Fruit fly (Drosophila melanogaster) whole organism, embryonic: Measurements from ENCODE around the gene MED19.

ENCODE experiments used
- CG10274 ChIP-seq: fragments of 200-800 bp; sonication (Bioruptor generic); optimal IDR thresholded peaks from 3 replicates; lab custom pipeline; 2017; ENCODE audit warnings: missing biosample characterization, mild to moderate bottlenecking, missing genetic modification characterization
- CG11085 ChIP-seq: fragments of 200-800 bp; sonication (Bioruptor generic); IDR thresholded peaks from 2 replicates; pipeline ENCODE4 v1.3.6; 2022; ENCODE audit warnings: missing biosample characterization, missing genetic modification characterization
- CG11247 ChIP-seq: fragments of 200-800 bp; sonication (Bioruptor generic); IDR thresholded peaks from 2 replicates; pipeline ENCODE4 v1.3.6; 2022; ENCODE audit warnings: missing biosample characterization, missing genetic modification characterization
- CG11696 ChIP-seq: fragments of 200-800 bp; sonication (Bioruptor generic); IDR thresholded peaks from 2 replicates; pipeline ENCODE4 v1.3.6; 2022; ENCODE audit warnings: missing biosample characterization, missing genetic modification characterization
- CG14860 ChIP-seq: fragments of 200-800 bp; sonication (Bioruptor generic); IDR thresholded peaks from 3 replicates; pipeline ENCODE4 v1.3.6; 2022; ENCODE audit warnings: missing biosample characterization, missing genetic modification characterization; ENCODE audit not compliant: partially characterized antibody
- CG2129 ChIP-seq: fragments of 200-800 bp; sonication (Bioruptor generic); IDR thresholded peaks from 2 replicates; pipeline ENCODE4 v1.3.6; 2022; ENCODE audit warnings: missing biosample characterization, missing genetic modification characterization; ENCODE audit not compliant: partially characterized antibody
- CG31224 ChIP-seq: fragments of 200-800 bp; sonication (Bioruptor generic); IDR thresholded peaks from 2 replicates; pipeline ENCODE4 v1.3.6; 2022; ENCODE audit warnings: missing biosample characterization, missing genetic modification characterization
- CG32532 ChIP-seq: fragments of 200-800 bp; sonication (Bioruptor generic); IDR thresholded peaks from 2 replicates; pipeline ENCODE4 v1.3.6; 2022; ENCODE audit warnings: missing biosample characterization, missing genetic modification characterization
- CG34224 ChIP-seq: fragments of 200-800 bp; sonication (Bioruptor generic); IDR thresholded peaks from 3 replicates; pipeline ENCODE4 v1.3.6; 2022; ENCODE audit warnings: missing biosample characterization, missing genetic modification characterization; ENCODE audit not compliant: partially characterized antibody
- CG3847 ChIP-seq: fragments of 200-800 bp; sonication (Bioruptor generic); IDR thresholded peaks from 2 replicates; pipeline ENCODE4 v1.3.6; 2022; ENCODE audit warnings: missing biosample characterization, missing genetic modification characterization
- CG6791 ChIP-seq: fragments of 200-800 bp; sonication (Bioruptor generic); IDR thresholded peaks from 3 replicates; pipeline ENCODE4 v1.3.6; 2022; ENCODE audit warnings: missing biosample characterization, missing genetic modification characterization; ENCODE audit not compliant: partially characterized antibody
- CG9437 ChIP-seq: fragments of 200-800 bp; sonication (Bioruptor generic); optimal IDR thresholded peaks from 2 replicates; lab custom pipeline; 2018; ENCODE audit warnings: missing biosample characterization, mild to moderate bottlenecking, missing genetic modification characterization
- CG9932 ChIP-seq: fragments of 200-800 bp; sonication (Bioruptor generic); IDR thresholded peaks from 2 replicates; pipeline ENCODE4 v1.3.6; 2022; ENCODE audit warnings: missing biosample characterization, missing genetic modification characterization
- Deaf1 ChIP-seq: fragments of 200-800 bp; optimal IDR thresholded peaks from 3 replicates; lab custom pipeline; 2019; ENCODE audit warnings: missing biosample characterization, mild to moderate bottlenecking, missing genetic modification characterization, moderate library complexity
- Doc3 ChIP-seq: fragments of 200-800 bp; sonication (Bioruptor generic); IDR thresholded peaks from 3 replicates; pipeline ENCODE4 v1.3.6; 2022; ENCODE audit warnings: missing biosample characterization, missing genetic modification characterization; ENCODE audit not compliant: partially characterized antibody
- Dref ChIP-seq: fragments of 200-800 bp; sonication (Bioruptor generic); IDR thresholded peaks from 2 replicates; pipeline ENCODE4 v1.3.6; 2022; ENCODE audit warnings: missing biosample characterization, missing genetic modification characterization
- HLH4C ChIP-seq: fragments of 200-800 bp; sonication (Bioruptor generic); IDR thresholded peaks from 3 replicates; pipeline ENCODE4 v1.3.6; 2022; ENCODE audit warnings: missing biosample characterization, missing genetic modification characterization; ENCODE audit not compliant: partially characterized antibody
- HmgZ ChIP-seq: fragments of 200-800 bp; sonication (Bioruptor generic); optimal IDR thresholded peaks from 2 replicates; lab custom pipeline; 2018; ENCODE audit warnings: missing biosample characterization, mild to moderate bottlenecking, missing genetic modification characterization
- Hr51 ChIP-seq, 2 experiments: fragments of 200-800 bp; sonication (Bioruptor generic); optimal IDR thresholded peaks; 2 replicates in 1 of 2; 3 replicates in 1 of 2; lab custom pipeline; 2016 to 2018; ENCODE audit warnings: missing biosample characterization in 2 of 2, missing genetic modification characterization in 2 of 2, mild to moderate bottlenecking in 1 of 2, moderate library complexity in 1 of 2
- Hsf ChIP-seq: fragments of 200-800 bp; sonication (Bioruptor generic); optimal IDR thresholded peaks from 3 replicates; lab custom pipeline; 2016; ENCODE audit warnings: missing biosample characterization, missing genetic modification characterization
- Mes4 ChIP-seq: fragments of 200-800 bp; sonication (Bioruptor generic); optimal IDR thresholded peaks from 2 replicates; lab custom pipeline; 2016; ENCODE audit warnings: missing biosample characterization, missing genetic modification characterization
- Myb ChIP-seq: fragments of 200-800 bp; sonication (Bioruptor generic); optimal IDR thresholded peaks from 2 replicates; lab custom pipeline; 2016; ENCODE audit warnings: missing biosample characterization, missing genetic modification characterization
- NFAT ChIP-seq: fragments of 200-800 bp; sonication (Bioruptor generic); IDR thresholded peaks from 2 replicates; pipeline ENCODE4 v1.3.6; 2022; ENCODE audit warnings: missing biosample characterization, missing genetic modification characterization
- Opbp ChIP-seq: fragments of 200-800 bp; sonication (Bioruptor generic); IDR thresholded peaks from 3 replicates; pipeline ENCODE4 v1.3.6; 2022; ENCODE audit warnings: missing biosample characterization, missing genetic modification characterization; ENCODE audit not compliant: partially characterized antibody
- Rfx ChIP-seq: fragments of 200-800 bp; sonication (Bioruptor generic); IDR thresholded peaks from 2 replicates; pipeline ENCODE4 v1.3.6; 2022; ENCODE audit warnings: missing biosample characterization, missing genetic modification characterization
- Sry-δ ChIP-seq: fragments of 200-800 bp; sonication (Bioruptor generic); optimal IDR thresholded peaks from 2 replicates; lab custom pipeline; 2016; ENCODE audit warnings: missing biosample characterization, missing genetic modification characterization
- bbx ChIP-seq: fragments of 200-800 bp; sonication (Bioruptor generic); IDR thresholded peaks from 2 replicates; pipeline ENCODE4 v1.3.6; 2022; ENCODE audit warnings: missing biosample characterization, missing genetic modification characterization; ENCODE audit not compliant: partially characterized antibody
- bigmax ChIP-seq: fragments of 200-800 bp; sonication (Bioruptor generic); optimal IDR thresholded peaks from 2 replicates; lab custom pipeline; 2018; ENCODE audit warnings: missing biosample characterization, mild to moderate bottlenecking, missing genetic modification characterization
- bsh ChIP-seq, 2 experiments: fragments of 200-800 bp; sonication (Bioruptor generic); optimal IDR thresholded peaks; 2 replicates each; lab custom pipeline; 2017 to 2018; ENCODE audit warnings: mild to moderate bottlenecking in 2 of 2, missing biosample characterization in 2 of 2, missing genetic modification characterization in 2 of 2, moderate library complexity in 1 of 2
- crol ChIP-seq: fragments of 200-800 bp; sonication (Bioruptor generic); IDR thresholded peaks from 2 replicates; pipeline ENCODE4 v1.3.6; 2022; ENCODE audit warnings: missing biosample characterization, missing genetic modification characterization
- en ChIP-seq: fragments of 200-800 bp; sonication (Bioruptor generic); optimal IDR thresholded peaks from 2 replicates; lab custom pipeline; 2016; ENCODE audit warnings: missing biosample characterization, missing genetic modification characterization
- ftz-f1 ChIP-seq: fragments of 200-800 bp; sonication (Bioruptor generic); optimal IDR thresholded peaks from 2 replicates; lab custom pipeline; 2016; ENCODE audit warnings: missing biosample characterization, missing genetic modification characterization
- hbn ChIP-seq: fragments of 200-800 bp; sonication (Bioruptor generic); IDR thresholded peaks from 2 replicates; pipeline ENCODE4 v1.3.6; 2022; ENCODE audit warnings: missing biosample characterization, missing genetic modification characterization; ENCODE audit not compliant: partially characterized antibody
- inv ChIP-seq: fragments of 200-800 bp; sonication (Bioruptor generic); IDR thresholded peaks from 2 replicates; pipeline ENCODE4 v1.3.6; 2022; ENCODE audit warnings: missing biosample characterization, missing genetic modification characterization; ENCODE audit not compliant: partially characterized antibody
- mld ChIP-seq: fragments of 200-800 bp; sonication (Bioruptor generic); IDR thresholded peaks from 3 replicates; pipeline ENCODE4 v1.3.6; 2022; ENCODE audit warnings: missing biosample characterization, missing genetic modification characterization; ENCODE audit not compliant: partially characterized antibody
- nau ChIP-seq: fragments of 200-800 bp; sonication (Bioruptor generic); optimal IDR thresholded peaks from 3 replicates; lab custom pipeline; 2017; ENCODE audit warnings: missing biosample characterization, mild to moderate bottlenecking, missing genetic modification characterization, missing genetic modification reagents
- pan ChIP-seq, 4 experiments: fragments of >200 bp in 3 of 4; fragments of 200-800 bp in 1 of 4; sonication (Bioruptor generic) in 1 of 4; optimal IDR thresholded peaks in 3 of 4; IDR thresholded peaks in 1 of 4; 2 replicates each; pipeline versions ENCODE4 v1.3.6 to Lab custom; 2017 to 2022; ENCODE audit warnings: missing biosample characterization in 2 of 4, missing genetic modification characterization in 2 of 4, mixed read lengths in 1 of 4
- pho ChIP-seq: fragments of 200-800 bp; sonication (Bioruptor generic); optimal IDR thresholded peaks from 2 replicates; lab custom pipeline; 2016; ENCODE audit warnings: missing biosample characterization, missing genetic modification characterization
- sens ChIP-seq: fragments of 200-800 bp; sonication (Bioruptor generic); peaks from one replicate; lab custom pipeline; 2016; ENCODE audit warnings: missing biosample characterization, missing genetic modification characterization
- sna ChIP-seq: fragments of 200-800 bp; sonication (Bioruptor generic); IDR thresholded peaks from 2 replicates; pipeline ENCODE4 v1.3.6; 2022; ENCODE audit warnings: missing biosample characterization, missing genetic modification characterization; ENCODE audit not compliant: partially characterized antibody
- sug ChIP-seq: fragments of 200-800 bp; optimal IDR thresholded peaks from 2 replicates; lab custom pipeline; 2019; ENCODE audit warnings: missing biosample characterization, mild to moderate bottlenecking, missing genetic modification characterization, moderate library complexity
- tin ChIP-seq: fragments of 200-800 bp; sonication (Bioruptor generic); optimal IDR thresholded peaks from 3 replicates; lab custom pipeline; 2016; ENCODE audit warnings: missing biosample characterization, missing genetic modification characterization
- tio ChIP-seq: fragments of 200-800 bp; sonication (Bioruptor generic); optimal IDR thresholded peaks from 2 replicates; lab custom pipeline; 2017; ENCODE audit warnings: missing biosample characterization, missing genetic modification characterization, inconsistent platforms
- tup ChIP-seq: fragments of 200-800 bp; sonication (Bioruptor generic); optimal IDR thresholded peaks from 2 replicates; lab custom pipeline; 2016; ENCODE audit warnings: missing biosample characterization, mild to moderate bottlenecking, missing genetic modification characterization, moderate library complexity
- unc-4 ChIP-seq: fragments of 200-800 bp; sonication (Bioruptor generic); IDR thresholded peaks from 2 replicates; pipeline ENCODE4 v1.3.6; 2022; ENCODE audit warnings: missing biosample characterization, missing genetic modification characterization; ENCODE audit not compliant: partially characterized antibody
- vnd ChIP-seq: fragments of 200-800 bp; sonication (Bioruptor generic); IDR thresholded peaks from 3 replicates; pipeline ENCODE4 v1.3.6; 2022; ENCODE audit warnings: missing biosample characterization, missing genetic modification characterization; ENCODE audit not compliant: partially characterized antibody
- wdn ChIP-seq: fragments of 200-800 bp; sonication (Bioruptor generic); IDR thresholded peaks from 2 replicates; pipeline ENCODE4 v1.3.6; 2022; ENCODE audit warnings: missing biosample characterization, missing genetic modification characterization
- zen2 ChIP-seq: fragments of 200-800 bp; sonication (Bioruptor generic); IDR thresholded peaks from 3 replicates; pipeline ENCODE4 v1.3.6; 2022; ENCODE audit warnings: missing biosample characterization, missing genetic modification characterization; ENCODE audit not compliant: partially characterized antibody

MED19 gene

dm6 chr3L:17846982-17847355, 668 bp upstream of the MED19 start (continued):
- TF ChIP-seq vnd: peak; percentile 69
- no peak for TF ChIP-seq CG9437 (GFP tag; lab: Kevin White, UChicago)
- TF ChIP-seq nau (GFP tag; lab: Kevin White, UChicago): no peak
- TF ChIP-seq Deaf1 (tag; lab: Kevin White, UChicago): peak; percentile 36
- peak; percentile 60 for TF ChIP-seq sna (GFP tag; lab: Robert Waterston, UW)
- peak; percentile 54 for TF ChIP-seq CG2129 (GFP tag; lab: Robert Waterston, UW)
- no peak for TF ChIP-seq tup (GFP tag; lab: Kevin White, UChicago)
- TF ChIP-seq Hsf (GFP tag; lab: Kevin White, UChicago): peak; percentile 5
- no peak for TF ChIP-seq tin (GFP tag; lab: Kevin White, UChicago)
- TF ChIP-seq sens (GFP tag; lab: Kevin White, UChicago): peak; percentile 76
- peak; percentile 35; the same call in 1 of the 2 replicates for TF ChIP-seq CG3847
- TF ChIP-seq Hr51 (GFP tag; optimal IDR thresholded peaks at IDR 0.05; lab: Kevin White, UChicago): no peak
- peak; percentile 45 for TF ChIP-seq Sry-δ (GFP tag; lab: Kevin White, UChicago)
- TF ChIP-seq HLH4C (GFP tag; lab: Robert Waterston, UW): peak; percentile 40; the same call in 2 of the 3 replicates
- TF ChIP-seq crol (GFP tag; lab: Robert Waterston, UW): peak; percentile 56
- peak; percentile 68 for TF ChIP-seq CG34224 (GFP tag; lab: Robert Waterston, UW)
- TF ChIP-seq CG9932 (GFP tag; lab: Robert Waterston, UW): peak; percentile 66
- TF ChIP-seq Myb (GFP tag; lab: Kevin White, UChicago): peak; percentile 54
- peak; percentile 62; the same call in 2 of the 3 replicates for TF ChIP-seq Doc3 (GFP tag; lab: Robert Waterston, UW)
- peak; percentile 70 for TF ChIP-seq unc-4 (GFP tag; lab: Robert Waterston, UW)
- TF ChIP-seq Rfx: peak; percentile 63; the same call in 1 of the 2 replicates
- peak; percentile 65 for TF ChIP-seq zen2 (GFP tag; lab: Robert Waterston, UW)
- TF ChIP-seq CG14860 (GFP tag; lab: Robert Waterston, UW): peak; percentile 29; the same call in 1 of the 3 replicates
- no peak for TF ChIP-seq en (GFP tag; lab: Kevin White, UChicago)
- peak; percentile 15 for TF ChIP-seq HmgZ (tag; lab: Kevin White, UChicago)
- peak; percentile 84; the same call in 2 of the 3 replicates for TF ChIP-seq Opbp (GFP tag; lab: Robert Waterston, UW)
- peak; percentile 74 for TF ChIP-seq Dref (GFP tag; lab: Robert Waterston, UW)
- TF ChIP-seq bsh (GFP tag; optimal IDR thresholded peaks at IDR 0.05; lab: Kevin White, UChicago): no peak
- TF ChIP-seq CG11696 (GFP tag; lab: Robert Waterston, UW): no peak
- TF ChIP-seq tio (GFP tag; lab: Kevin White, UChicago): no peak
- no peak for TF ChIP-seq pan (optimal IDR thresholded peaks at IDR 0.05; lab: Kevin White, UChicago)
- no peak for TF ChIP-seq pan (GFP tag; optimal IDR thresholded peaks at IDR 0.05 in 1 of 2, IDR thresholded peaks at IDR 0.05 in 1 of 2)
- no peak for TF ChIP-seq Mes4 (GFP tag; lab: Kevin White, UChicago)
- no peak for TF ChIP-seq CG10274 (GFP tag; lab: Kevin White, UChicago)
- TF ChIP-seq bigmax (GFP tag; lab: Kevin White, UChicago): peak; percentile 75
- TF ChIP-seq bbx: peak; percentile 85
- peak; percentile 58; the same call in 1 of the 2 replicates for TF ChIP-seq inv
- no peak for TF ChIP-seq pho (GFP tag; lab: Kevin White, UChicago)
- TF ChIP-seq CG6791: peak; percentile 87
- TF ChIP-seq CG11247 (GFP tag; lab: Robert Waterston, UW): 0 out of 2 replicates have a peak, but pooled peaks have one; percentile 11
- peak; percentile 57 for TF ChIP-seq sug (tag; lab: Kevin White, UChicago)
- peak; percentile 32 for TF ChIP-seq CG32532 (GFP tag; lab: Robert Waterston, UW)
- TF ChIP-seq CG31224 (GFP tag; lab: Robert Waterston, UW): no peak
- peak; percentile 66; the same call in 1 of the 3 replicates for TF ChIP-seq mld (GFP tag; lab: Robert Waterston, UW)
- peak; percentile 91 for TF ChIP-seq NFAT (GFP tag; lab: Robert Waterston, UW)
- TF ChIP-seq hbn: peak; percentile 52
- 0 out of 2 replicates have a peak, but pooled peaks have one; percentile 8 for TF ChIP-seq wdn
- peak; percentile 24; the same call in 1 of the 2 replicates for TF ChIP-seq CG11085 (GFP tag; lab: Robert Waterston, UW)
- TF ChIP-seq ftz-f1 (GFP tag; lab: Kevin White, UChicago): peak; percentile 75
